Fruit fly (Drosophila melanogaster) whole organism, prepupa: ENCODE data around the gene CG32537.

Experiments used
- Blimp-1 ChIP-seq: fragments of 200-800 bp; sonication (Bioruptor generic); optimal IDR thresholded peaks from 3 replicates; lab custom pipeline; 2017; ENCODE audit warnings: missing biosample characterization, missing genetic modification characterization, mild to moderate bottlenecking, moderate library complexity, missing genetic modification reagents
- CG10631 ChIP-seq: fragments of 200-800 bp; sonication (Bioruptor generic); optimal IDR thresholded peaks from 2 replicates; lab custom pipeline; 2016; ENCODE audit warnings: missing biosample characterization, missing genetic modification characterization
- CG10669 ChIP-seq: fragments of 200-800 bp; sonication (Bioruptor generic); optimal IDR thresholded peaks from 3 replicates; lab custom pipeline; 2018; ENCODE audit warnings: missing biosample characterization, mild to moderate bottlenecking, missing genetic modification characterization, moderate library complexity
- CG16779 ChIP-seq: fragments of 200-800 bp; sonication (Bioruptor generic); optimal IDR thresholded peaks from 3 replicates; lab custom pipeline; 2017; ENCODE audit warnings: missing biosample characterization, mild to moderate bottlenecking, missing genetic modification characterization
- Hr39 ChIP-seq: fragments of 200-800 bp; sonication (Bioruptor generic); optimal IDR thresholded peaks from 2 replicates; lab custom pipeline; 2016; ENCODE audit warnings: missing biosample characterization, missing genetic modification characterization
- Smox ChIP-seq: fragments of 200-800 bp; sonication (Bioruptor generic); optimal IDR thresholded peaks from 3 replicates; lab custom pipeline; 2016; ENCODE audit warnings: missing biosample characterization, missing genetic modification characterization
- Sox102F ChIP-seq: fragments of 200-800 bp; sonication (Bioruptor generic); optimal IDR thresholded peaks from 2 replicates; lab custom pipeline; 2016; ENCODE audit warnings: missing biosample characterization, mild to moderate bottlenecking, missing genetic modification characterization
- Sox15 ChIP-seq: fragments of 200-800 bp; sonication (Bioruptor generic); optimal IDR thresholded peaks from 3 replicates; lab custom pipeline; 2016; ENCODE audit warnings: missing biosample characterization, missing genetic modification characterization
- cyc ChIP-seq: fragments of 200-800 bp; sonication (Bioruptor generic); optimal IDR thresholded peaks from 3 replicates; lab custom pipeline; 2016; ENCODE audit warnings: missing biosample characterization, missing genetic modification characterization
- net ChIP-seq: fragments of 200-800 bp; sonication (Bioruptor generic); optimal IDR thresholded peaks from 3 replicates; lab custom pipeline; 2016; ENCODE audit warnings: missing biosample characterization, missing genetic modification characterization

DNA sequence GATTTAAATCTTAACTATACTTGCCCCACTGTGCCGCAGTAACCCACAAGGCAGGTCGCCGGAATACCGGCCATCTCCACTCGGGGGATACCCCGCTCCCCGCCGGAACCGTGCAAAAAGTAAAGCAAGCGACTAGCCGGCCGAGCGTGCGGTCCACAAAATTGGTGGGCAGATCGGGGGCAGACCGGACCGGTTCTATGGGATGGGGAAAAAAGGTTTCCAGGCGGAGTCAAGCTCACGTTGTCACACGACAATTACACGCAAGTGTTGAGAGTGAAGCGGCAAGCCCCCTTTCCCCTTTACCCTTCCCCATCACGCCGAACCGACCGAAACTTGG is 51.1 kb downstream of the CG32537 start:
- TF ChIP-seq CG10669 (GFP tag; lab: Kevin White, UChicago) (no peak), Smox (GFP tag; lab: Kevin White, UChicago) (no peak), net (no peak), Hr39 (GFP tag; lab: Kevin White, UChicago) (no peak), CG10631 (no peak), cyc (GFP tag; lab: Kevin White, UChicago) (no peak), Sox102F (GFP tag; lab: Kevin White, UChicago) (no peak), CG16779 (no peak), Blimp-1 (GFP tag; lab: Kevin White, UChicago) (no peak), Sox15 (GFP tag; lab: Kevin White, UChicago) (no peak)
